Worm (Caenorhabditis elegans): ENCODE measurements around the gene ugt-7.

DNA sequence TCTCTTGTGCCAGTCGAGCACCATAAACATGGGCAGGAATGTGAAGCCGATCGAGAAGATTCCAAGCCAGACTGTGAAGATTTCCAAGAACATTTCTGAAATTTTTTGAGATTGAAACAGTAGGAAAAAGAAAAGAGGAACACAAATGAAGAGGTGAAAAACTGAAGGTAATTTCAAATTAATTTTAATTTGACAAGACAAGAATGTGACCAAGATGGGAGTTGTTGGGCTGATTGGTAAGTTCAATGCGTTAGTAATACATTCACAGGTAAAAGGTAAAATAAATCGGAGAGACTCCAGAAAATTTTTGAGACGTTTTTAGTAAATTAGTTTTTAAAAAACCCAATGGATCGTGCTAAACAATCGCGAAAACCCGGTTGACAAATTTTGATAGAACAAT lies 30.3 kb upstream of the ugt-7 start, which contains the start of gene swt-7:
- no peak for TF ChIP-seq dao-5 (tag; optimal IDR thresholded peaks at IDR 0.05)
- no peak for TF ChIP-seq him-1 (tag; optimal IDR thresholded peaks at IDR 0.05)
- TF ChIP-seq W03F9.2 (tag; optimal IDR thresholded peaks at IDR 0.05), result no peak

Measured in whole organism, L4/young adult.